Worm (Caenorhabditis elegans): ENCODE measurements around the gene F40F8.11.
A peak's percentile ranks its signal among the peaks of the same experiment; 100 is the strongest.

F40F8.11 gene

DNA sequence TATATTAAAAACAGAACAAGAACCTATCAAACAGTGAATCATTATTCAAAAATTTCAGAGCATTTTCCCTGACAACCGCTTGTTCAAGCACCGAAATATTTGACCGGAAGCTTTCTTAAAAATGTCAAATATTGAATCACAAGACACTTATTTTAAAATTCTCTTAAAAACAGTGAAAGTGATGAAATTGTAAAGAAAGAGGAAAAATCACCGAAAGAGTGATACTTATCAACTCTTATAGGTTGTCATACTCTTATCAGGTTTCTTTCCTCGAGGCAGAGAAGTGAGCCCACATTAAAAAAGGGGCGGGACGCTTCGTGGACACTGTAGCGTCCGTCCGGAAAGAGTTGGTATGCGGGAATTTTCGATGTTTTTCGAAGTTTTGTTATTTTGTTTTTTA, 21.4 kb upstream of the F40F8.11 start (continued):
- no peak for TF ChIP-seq mes-4 (tag; optimal IDR thresholded peaks at IDR 0.05)
- no peak for TF ChIP-seq xnd-1 (tag; optimal IDR thresholded peaks at IDR 0.05)
- TF ChIP-seq T07F8.4 (tag; optimal IDR thresholded peaks at IDR 0.05) = no peak
- no peak for TF ChIP-seq snpc-1.1 (tag; optimal IDR thresholded peaks at IDR 0.05; ENCODE audit: insufficient read depth)
- no peak for TF ChIP-seq die-1 (tag; optimal IDR thresholded peaks at IDR 0.05)
- TF ChIP-seq zim-3 (tag; optimal IDR thresholded peaks at IDR 0.05) = no peak
- TF ChIP-seq lin-35 (GFP tag; optimal IDR thresholded peaks at IDR 0.05) = no peak
- no peak for TF ChIP-seq nfya-1 (tag; optimal IDR thresholded peaks at IDR 0.05; ENCODE audit: borderline replicate concordance, insufficient read depth)
- no peak for TF ChIP-seq madf-3 (GFP tag; IDR thresholded peaks at IDR 0.05)
- no peak for TF ChIP-seq ceh-79 (tag; optimal IDR thresholded peaks at IDR 0.05)
- TF ChIP-seq hlh-26 (GFP tag; conservative IDR thresholded peaks at IDR 0.05) = no peak
- TF ChIP-seq sptf-2 (GFP tag; optimal IDR thresholded peaks at IDR 0.05) = no peak
- TF ChIP-seq ets-4 (GFP tag; optimal IDR thresholded peaks at IDR 0.05) = no peak
- no peak for TF ChIP-seq akir-1 (GFP tag; optimal IDR thresholded peaks at IDR 0.05)
- peak in 1 of 2 experiments; percentile 10 for TF ChIP-seq let-607 (tag; optimal IDR thresholded peaks at IDR 0.05)
- no peak for TF ChIP-seq hlh-12 (tag; optimal IDR thresholded peaks at IDR 0.05)
- no peak for TF ChIP-seq tbx-9 (tag; optimal IDR thresholded peaks at IDR 0.05; ENCODE audit: borderline replicate concordance)
- no peak for TF ChIP-seq Y67H2A.10 (GFP tag; conservative IDR thresholded peaks at IDR 0.05)
- TF ChIP-seq F39B2.1 (GFP tag; IDR thresholded peaks at IDR 0.05) = no peak
- TF ChIP-seq unc-62 (GFP tag; optimal IDR thresholded peaks at IDR 0.05) = peak; percentile 9
- TF ChIP-seq atf-7 (tag; optimal IDR thresholded peaks at IDR 0.05) = no peak
- no peak for TF ChIP-seq bed-1 (GFP tag; IDR thresholded peaks at IDR 0.05)

DNA sequence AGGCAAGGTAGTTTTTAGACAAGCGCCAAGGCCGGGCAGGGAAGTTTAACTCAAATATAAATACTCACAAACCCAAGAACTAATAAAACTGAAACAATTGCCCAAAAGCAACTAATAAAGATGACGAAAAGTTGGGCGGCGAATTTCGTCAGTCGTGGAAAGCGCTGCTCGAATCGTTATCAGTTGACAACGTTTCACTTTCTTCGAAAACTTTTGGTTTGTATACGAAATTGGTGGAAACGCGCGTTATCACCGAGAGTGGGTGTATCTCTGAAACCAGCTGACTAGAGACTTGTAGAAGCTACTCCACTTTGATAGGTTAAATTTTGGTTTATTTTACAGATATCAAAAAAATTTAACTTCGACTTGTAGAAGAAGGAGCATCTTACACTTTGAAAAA, 20.7 kb upstream of the F40F8.11 start:
- no peak for TF ChIP-seq ztf-26 (tag; optimal IDR thresholded peaks at IDR 0.05)
- 0 out of 2 replicates have a peak, but pooled peaks have one; percentile 11 for TF ChIP-seq dox-1 (GFP tag; IDR thresholded peaks at IDR 0.05)
- peak; percentile 60 for TF ChIP-seq nhr-80 (tag; optimal IDR thresholded peaks at IDR 0.05)
- TF ChIP-seq ekl-4 (GFP tag; IDR thresholded peaks at IDR 0.05) = no peak
- no peak for TF ChIP-seq madf-10 (tag; optimal IDR thresholded peaks at IDR 0.05)
- TF ChIP-seq snpc-4 (GFP tag; optimal IDR thresholded peaks at IDR 0.05) = no peak
- TF ChIP-seq snpc-4 (tag; optimal IDR thresholded peaks at IDR 0.05) = no peak
- no peak for TF ChIP-seq ceh-100 (GFP tag; IDR thresholded peaks at IDR 0.05)
- peak; percentile 31; the same call in 1 of the 2 replicates for TF ChIP-seq Y53G8AR.9 (GFP tag; conservative IDR thresholded peaks at IDR 0.05)
- no peak for TF ChIP-seq T07F8.4 (tag; optimal IDR thresholded peaks at IDR 0.05)
- TF ChIP-seq B0035.1 (tag; optimal IDR thresholded peaks at IDR 0.05) = no peak
- no peak for TF ChIP-seq ceh-79 (tag; optimal IDR thresholded peaks at IDR 0.05)
- no peak for TF ChIP-seq F39B2.1 (GFP tag; IDR thresholded peaks at IDR 0.05)
- TF ChIP-seq C06A6.2 (GFP tag; conservative IDR thresholded peaks at IDR 0.05) = no peak
- TF ChIP-seq him-1 (tag; optimal IDR thresholded peaks at IDR 0.05) = no peak
- no peak for TF ChIP-seq snpc-1.3 (tag; optimal IDR thresholded peaks at IDR 0.05; ENCODE audit: insufficient read depth)
- no peak for TF ChIP-seq cebp-1 (GFP tag; IDR thresholded peaks at IDR 0.05)
- no peak for TF ChIP-seq cebp-1 (tag; optimal IDR thresholded peaks at IDR 0.05)

DNA sequence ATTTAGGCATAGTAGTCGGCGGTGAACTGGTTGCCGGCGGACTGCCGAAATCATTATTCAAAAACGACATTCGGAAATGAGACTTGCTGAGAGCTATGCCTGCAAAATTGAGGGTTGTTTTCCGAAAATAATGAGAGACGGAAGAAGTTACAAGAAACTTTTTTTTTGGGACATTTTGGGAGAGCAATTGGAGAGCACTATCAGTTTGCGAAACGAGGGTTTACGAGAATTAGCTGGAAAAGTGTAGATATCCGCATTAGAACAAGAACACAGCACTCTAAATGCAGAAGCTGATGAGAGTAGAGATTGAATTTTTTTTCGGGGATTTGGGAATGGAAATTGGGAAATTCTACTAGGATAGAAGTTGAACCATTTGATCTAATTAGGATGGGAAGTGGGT, 20.1 kb upstream of the F40F8.11 start, which contains the start of gene pqm-1:
Gene pqm-1 (minus strand): TSS at position 101 of the 400 bp plus-strand sequence.
- TF ChIP-seq ceh-27 (GFP tag; optimal IDR thresholded peaks at IDR 0.05) (no peak), efl-1 (GFP tag; optimal IDR thresholded peaks at IDR 0.05) (no peak), F57C9.4 (tag; optimal IDR thresholded peaks at IDR 0.05) (no peak)

Data from whole organism, young adult.